Worm (Caenorhabditis elegans): ENCODE results near the gene M02D8.7.

Gene M02D8.7

DNA sequence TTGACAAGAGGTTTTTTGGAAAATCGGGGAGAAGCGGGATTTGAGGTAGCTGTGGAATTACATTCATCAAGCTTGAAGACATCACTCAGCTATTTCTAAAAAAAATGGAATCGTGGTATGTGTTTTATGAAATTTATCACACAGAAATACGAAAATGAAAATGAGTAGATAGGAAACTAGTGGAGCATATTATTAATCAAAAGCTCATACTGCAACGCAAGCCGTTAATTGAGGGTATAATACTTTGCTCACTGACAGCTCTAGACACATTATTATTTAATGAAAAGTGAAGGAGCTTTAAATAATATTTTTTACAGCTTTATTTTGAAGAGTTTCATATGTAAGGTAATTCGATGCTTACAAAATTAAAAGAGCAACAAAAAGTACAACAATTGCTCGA is at the start of gene M02D8.7:
Gene M02D8.7, minus strand, starts transcription at position 101 of the 400 bp plus-strand sequence.
- no peak for TF ChIP-seq unc-62 (GFP tag; optimal IDR thresholded peaks at IDR 0.05)

DNA sequence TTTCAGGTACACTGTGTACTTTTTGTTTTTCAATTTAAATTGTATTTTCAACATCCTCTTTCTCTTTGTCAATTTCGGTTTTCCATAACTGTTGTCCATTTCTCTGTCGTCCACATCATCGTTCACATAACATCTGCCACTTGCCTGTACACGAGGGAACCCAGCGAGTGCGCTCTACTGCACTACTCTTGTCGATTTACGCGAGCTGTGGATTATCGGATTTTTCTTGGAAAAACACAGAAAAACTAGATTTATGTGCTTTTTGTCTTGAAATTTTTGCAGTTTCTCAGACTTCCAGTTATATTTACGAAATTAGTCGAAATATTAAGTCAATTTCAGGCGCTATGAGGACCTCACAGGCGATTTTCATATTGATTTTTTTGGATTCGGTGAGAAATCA is 49.0 kb upstream of the M02D8.7 start, which contains the start of gene chup-1:
Gene chup-1, plus strand, starts transcription at position 340 of the 400 bp plus-strand sequence.
- no peak for TF ChIP-seq unc-62 (GFP tag; optimal IDR thresholded peaks at IDR 0.05)

DNA sequence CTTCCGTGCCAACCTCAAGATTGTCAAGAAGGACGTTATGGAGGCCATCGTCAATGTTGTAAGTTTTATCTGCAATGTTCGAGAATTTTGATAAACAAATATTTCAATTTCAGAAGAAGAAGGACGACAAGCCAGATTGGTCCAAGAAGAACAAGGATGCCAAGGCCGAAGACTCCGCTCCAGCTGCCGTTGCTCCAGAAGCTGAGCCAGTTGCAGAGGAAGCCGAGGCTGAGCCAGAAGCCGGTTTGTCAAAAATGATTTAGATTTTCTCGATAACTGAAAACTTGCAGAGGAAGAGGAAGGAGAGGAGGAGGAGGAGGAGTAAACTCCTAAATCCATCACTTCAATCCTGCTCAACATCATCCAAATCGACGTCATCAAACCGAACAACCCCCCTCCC is 47.3 kb upstream of the M02D8.7 start:
- TF ChIP-seq unc-62 (GFP tag; optimal IDR thresholded peaks at IDR 0.05), result no peak

DNA sequence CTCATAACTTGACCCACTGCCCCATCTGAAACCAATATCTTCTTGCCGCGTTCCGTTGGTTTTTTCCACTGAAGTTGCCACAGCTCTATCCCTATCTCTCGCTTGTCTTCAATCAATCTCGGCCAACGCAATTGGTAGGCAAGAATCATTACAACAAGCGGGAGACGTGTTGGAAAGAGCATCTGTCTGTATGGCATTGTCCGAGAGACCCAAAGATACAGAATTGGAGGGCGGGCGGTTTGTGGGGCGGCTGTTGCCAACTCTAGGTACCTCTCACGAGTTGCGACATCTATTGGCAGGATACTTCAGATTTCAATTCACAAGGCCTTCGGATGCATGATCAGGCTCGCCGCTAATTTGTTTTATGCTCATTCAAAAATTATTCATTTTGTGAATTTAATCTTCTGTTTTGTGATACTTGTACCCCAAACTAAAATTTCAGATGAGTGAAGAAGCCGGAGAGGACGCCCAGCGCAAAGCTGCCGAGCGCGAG is 46.3 kb upstream of the M02D8.7 start, which contains the start of gene unc-27:
Gene unc-27, plus strand, starts transcription at position 443 of the 493 bp plus-strand sequence.
- no peak for TF ChIP-seq unc-62 (GFP tag; optimal IDR thresholded peaks at IDR 0.05)

DNA sequence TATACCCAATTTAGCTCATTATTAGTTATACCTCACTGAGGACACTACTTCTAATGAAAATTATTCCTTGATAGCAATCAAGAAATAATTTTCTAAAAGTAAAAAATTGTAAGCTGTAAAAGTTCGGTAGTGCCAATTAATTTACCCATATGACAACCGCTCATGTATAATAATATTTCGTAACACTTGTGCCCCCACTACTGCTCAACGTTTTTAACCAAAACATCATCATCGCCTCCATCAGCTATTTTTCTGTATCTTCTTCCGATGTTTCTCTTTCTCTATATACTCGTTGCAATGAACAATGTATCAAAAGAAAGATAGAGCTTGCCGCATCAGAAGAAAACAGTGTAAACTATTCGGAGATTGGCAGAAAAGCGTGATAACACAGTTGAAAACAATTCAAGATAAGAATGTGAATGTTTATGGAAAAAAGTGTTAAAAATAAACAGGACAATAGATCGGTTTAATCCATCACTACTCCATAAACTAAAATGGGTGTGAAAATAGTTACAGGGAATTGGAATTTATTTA is 45.0 kb upstream of the M02D8.7 start:
- TF ChIP-seq unc-62 (GFP tag; optimal IDR thresholded peaks at IDR 0.05), result no peak

DNA sequence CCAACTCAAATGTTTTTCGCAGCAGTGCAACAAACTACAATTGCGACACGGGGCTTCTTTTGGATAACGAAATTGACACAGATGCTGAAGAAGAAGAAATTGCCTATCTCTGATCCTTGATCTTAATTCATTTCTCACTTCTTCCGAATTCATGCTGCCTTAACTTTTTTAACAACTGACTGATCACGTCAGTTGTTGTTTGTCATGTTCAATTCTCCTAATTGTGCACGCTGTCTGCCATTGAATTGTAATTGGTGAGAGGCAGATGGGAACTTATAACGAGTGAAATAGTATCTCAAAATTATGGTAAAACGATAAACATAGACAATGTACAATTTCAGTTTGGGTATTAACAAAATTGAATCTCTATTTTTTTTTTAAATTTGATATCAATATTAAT is 43.9 kb upstream of the M02D8.7 start:
- TF ChIP-seq unc-62 (GFP tag; optimal IDR thresholded peaks at IDR 0.05), result no peak

DNA sequence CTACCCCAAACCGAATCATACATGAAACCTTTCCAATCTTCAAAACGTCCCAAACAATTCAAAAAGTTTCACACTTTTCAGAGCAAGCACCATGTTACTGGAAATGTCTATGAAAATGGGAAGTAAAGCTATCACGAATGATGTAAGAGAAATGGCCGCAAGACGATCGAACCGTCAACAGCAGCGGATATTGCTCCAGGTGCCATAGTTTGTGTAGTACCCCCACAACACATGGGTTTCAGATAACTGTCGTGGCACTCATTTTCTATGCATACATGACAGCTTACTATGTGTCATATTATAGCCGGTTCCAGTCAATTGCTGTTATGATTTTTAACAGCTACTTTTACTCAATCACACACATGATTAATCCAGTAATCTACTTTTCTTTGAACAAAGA is 41.4 kb upstream of the M02D8.7 start, which contains the start of gene ZK721.3:
Gene ZK721.3, plus strand, starts transcription at position 301 of the 400 bp plus-strand sequence.
- TF ChIP-seq unc-62 (GFP tag; optimal IDR thresholded peaks at IDR 0.05), result no peak

DNA sequence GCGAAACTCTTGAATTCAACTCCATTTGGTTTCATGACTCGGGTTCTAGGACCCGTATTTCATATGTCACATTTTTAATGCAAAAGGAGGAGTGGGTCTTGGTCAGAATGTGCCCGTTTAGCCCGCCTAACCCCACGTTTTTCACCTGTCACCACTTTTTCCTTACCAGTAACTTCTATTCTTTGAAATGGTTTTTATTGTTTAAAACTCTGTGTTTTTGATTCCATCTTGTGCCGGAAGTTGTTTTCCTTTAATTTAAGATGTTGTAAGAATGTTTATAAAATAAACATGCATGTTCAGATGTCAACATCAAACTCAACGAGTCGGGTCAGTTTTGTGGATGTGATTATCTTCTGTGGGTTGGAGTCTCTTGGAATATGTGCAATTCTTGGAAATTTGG is 35.8 kb upstream of the M02D8.7 start, which contains the start of gene ZK721.4:
Gene ZK721.4, plus strand, starts transcription at position 301 of the 400 bp plus-strand sequence.
- no peak for TF ChIP-seq unc-62 (GFP tag; optimal IDR thresholded peaks at IDR 0.05)

DNA sequence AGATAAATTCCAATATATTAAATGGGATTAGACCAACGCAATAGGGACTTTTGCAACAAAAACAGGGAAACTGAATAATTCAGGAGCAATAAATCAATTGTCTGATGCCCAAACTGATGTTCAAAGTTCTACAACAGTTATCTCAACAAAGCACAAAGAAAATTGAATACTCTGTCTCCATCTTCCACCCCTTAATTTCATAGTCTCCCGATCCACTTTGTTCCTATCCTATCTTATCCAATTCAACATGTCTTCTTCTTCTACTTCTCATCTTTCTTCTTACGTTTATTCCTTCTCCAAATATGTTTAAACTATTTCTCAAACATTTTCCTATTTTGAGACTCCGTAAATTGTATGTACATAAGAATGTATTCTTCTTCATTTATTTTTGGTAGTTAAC is 27.5 kb upstream of the M02D8.7 start:
- no peak for TF ChIP-seq unc-62 (GFP tag; optimal IDR thresholded peaks at IDR 0.05)

DNA sequence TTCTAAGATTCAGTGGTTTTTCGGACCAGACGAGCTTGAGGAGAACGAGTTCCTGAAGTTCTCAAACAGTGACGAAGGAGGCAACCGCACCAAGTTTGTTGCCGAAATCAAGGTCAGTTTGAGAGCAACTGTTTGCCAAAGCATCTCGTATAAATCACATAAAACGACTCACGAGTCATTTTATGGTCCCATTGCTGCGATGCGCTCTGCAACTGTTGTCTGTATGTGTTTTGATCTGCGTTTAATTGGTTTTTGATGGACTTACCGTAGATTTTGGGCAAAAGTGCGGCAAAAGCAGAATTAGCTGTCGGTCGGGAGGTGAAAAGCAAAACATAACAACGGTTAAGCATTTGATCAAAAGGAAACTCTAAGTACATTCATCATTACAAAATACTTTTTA is 21.2 kb upstream of the M02D8.7 start:
- TF ChIP-seq unc-62 (GFP tag; optimal IDR thresholded peaks at IDR 0.05), result no peak

DNA sequence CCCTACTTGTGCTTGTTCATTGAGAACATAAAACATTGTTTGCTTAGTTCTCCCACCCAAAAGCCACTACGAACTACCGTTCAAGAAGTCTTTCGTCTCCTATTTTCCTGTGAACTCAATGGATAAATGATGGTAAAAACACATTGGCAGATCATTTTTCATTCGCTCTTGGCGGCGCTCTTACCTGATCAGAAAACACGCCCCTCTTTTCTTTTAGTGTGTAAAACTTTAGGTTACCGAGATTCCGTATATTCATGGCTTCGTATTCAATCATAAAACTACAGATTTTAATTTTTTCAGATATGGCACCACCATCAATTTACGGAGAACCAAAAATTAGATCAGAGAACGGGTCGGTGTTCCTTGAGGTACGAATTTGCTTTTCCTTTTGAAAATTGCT is 20.8 kb upstream of the M02D8.7 start, which contains the start of gene zig-12:
Gene zig-12, plus strand, starts transcription at position 301 of the 400 bp plus-strand sequence.
- TF ChIP-seq unc-62 (GFP tag; optimal IDR thresholded peaks at IDR 0.05), result no peak

DNA sequence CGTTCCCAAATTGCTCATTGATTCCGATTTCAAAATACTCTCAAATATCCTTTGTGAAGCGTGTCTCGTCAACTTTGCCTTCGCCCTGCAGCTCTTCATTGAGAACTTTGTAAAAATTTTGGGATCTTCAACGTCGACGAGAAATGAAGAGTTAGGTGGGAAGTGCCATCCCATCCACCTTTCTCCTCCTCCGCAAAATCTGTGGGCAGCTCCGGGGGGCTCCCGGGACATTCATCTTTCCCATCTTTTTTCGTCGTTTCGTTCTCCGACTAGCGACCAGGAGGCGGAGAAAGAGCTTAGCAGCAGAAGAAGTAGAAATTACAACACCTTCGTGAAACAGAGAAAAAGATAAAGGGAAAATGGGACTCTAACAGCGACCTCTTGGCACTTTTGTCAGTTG is 20.1 kb upstream of the M02D8.7 start:
- no peak for TF ChIP-seq unc-62 (GFP tag; optimal IDR thresholded peaks at IDR 0.05)

DNA sequence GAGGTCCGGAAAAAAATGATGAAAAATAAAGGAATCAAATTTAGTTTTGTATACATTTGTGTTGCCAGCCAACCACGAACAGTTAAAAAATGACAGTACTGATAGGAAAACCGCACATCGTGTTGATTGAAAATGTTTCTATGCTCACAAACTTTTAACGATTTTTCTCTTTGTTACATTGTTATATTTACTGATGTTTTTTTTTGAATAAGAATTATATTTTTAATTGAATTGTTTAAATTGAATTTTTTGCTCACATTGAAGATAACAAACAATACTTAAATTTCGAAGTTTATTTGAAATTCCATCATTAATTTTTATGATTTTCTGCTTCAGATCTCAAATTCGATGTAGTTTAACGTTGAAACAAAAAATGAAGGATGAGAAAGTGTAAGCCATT is 18.7 kb upstream of the M02D8.7 start, which contains the start of gene M02D8.5:
Gene M02D8.5, minus strand, starts transcription at position 101 of the 400 bp plus-strand sequence.
- no peak for TF ChIP-seq unc-62 (GFP tag; optimal IDR thresholded peaks at IDR 0.05)

DNA sequence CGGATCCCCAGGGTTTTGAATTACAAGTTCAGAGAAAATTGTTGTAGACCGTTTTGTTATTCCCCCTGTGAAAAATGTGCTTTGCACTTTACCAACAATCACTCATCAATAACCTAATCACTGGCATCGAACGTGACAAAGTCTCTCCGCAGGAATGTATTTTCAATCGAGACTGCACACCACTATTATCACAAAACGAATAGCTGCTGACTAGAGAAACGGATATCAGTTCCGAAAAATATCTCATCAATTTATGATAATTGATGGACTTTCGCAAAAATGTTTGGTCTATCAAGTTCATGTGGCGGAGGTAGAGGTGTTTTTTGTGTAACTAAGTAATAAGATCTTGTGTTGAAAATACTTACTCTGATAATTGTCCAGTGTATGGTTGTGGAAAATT is 18.3 kb upstream of the M02D8.7 start:
- no peak for TF ChIP-seq unc-62 (GFP tag; optimal IDR thresholded peaks at IDR 0.05)

DNA sequence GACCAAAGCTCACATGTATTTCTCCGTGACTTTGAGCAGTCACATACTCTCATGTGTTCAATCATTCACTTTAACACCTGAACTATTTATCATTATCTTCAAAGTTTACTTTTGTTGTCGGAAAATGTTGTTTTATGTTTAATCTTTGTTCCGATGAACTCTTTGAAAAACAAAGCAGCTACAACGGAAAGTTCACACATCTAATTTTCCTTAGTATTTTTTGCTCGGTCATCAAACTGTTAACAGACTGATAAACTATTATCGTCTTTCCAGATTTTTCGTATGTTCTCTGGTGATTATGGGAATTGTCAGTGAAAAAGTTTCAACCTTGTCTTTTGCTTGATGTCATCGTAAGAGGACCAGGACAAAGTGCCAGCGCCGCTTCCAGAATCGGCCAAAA is 13.2 kb upstream of the M02D8.7 start:
- no peak for TF ChIP-seq unc-62 (GFP tag; optimal IDR thresholded peaks at IDR 0.05)

DNA sequence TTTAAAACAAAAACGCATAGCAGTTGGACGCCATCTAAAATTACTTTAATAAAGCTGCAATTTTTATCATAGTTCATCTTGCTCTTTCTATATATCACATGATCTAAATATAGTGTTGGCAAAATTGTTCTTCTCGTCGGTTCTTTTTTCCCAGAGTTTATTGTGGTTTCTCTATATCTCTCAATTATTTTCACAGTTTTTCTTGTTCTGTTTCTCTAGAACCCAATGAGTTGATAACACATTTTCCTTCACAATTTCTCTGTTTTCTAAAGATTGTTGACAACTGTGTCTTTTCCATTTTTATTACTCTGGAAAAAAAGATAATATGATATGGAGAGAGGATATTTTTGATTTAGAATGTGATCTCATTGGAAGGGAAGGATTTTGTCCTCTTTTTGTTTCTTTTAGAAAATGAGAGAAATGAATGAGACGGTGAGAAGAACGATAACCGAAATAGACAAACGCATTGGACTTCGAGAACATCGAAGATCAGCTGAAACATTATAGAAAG is 11.5 kb upstream of the M02D8.7 start:
- no peak for TF ChIP-seq unc-62 (GFP tag; optimal IDR thresholded peaks at IDR 0.05)

DNA sequence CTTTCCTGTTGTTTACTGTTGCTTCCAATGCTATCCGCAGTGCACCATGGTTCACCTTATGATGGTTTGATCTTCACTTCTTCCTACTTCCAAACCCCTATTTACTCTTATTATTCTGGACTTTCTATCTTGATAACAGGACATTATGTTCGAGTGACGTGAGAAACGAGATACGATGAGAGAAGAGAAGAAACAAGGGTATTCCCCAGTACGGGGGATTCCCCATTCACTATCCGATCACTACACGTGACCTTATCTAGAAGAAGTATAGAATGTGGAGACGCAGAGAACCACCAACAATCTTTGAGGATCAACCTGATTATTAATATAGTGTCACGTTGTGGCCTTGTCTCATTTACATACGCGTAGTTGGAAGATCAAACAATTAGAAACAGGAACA is 9.8 kb upstream of the M02D8.7 start:
- no peak for TF ChIP-seq unc-62 (GFP tag; optimal IDR thresholded peaks at IDR 0.05)
